Worm (Caenorhabditis elegans) whole organism, L4/young adult: ENCODE measurements around the gene epg-9.

Source experiments
- W03F9.2 ChIP-seq: fragments of 150-350 bp; optimal IDR thresholded peaks from 2 replicates; lab custom pipeline; 2014; ENCODE audit warnings: missing biosample characterization, missing genetic modification characterization
- dao-5 ChIP-seq: sonication (generic microtip); optimal IDR thresholded peaks from 2 replicates; lab custom pipeline; 2016; ENCODE audit warnings: missing genotype, missing genetic modification characterization, moderate library complexity, missing compliant biosample characterization
- him-1 ChIP-seq: sonication (generic microtip); optimal IDR thresholded peaks from 2 replicates; lab custom pipeline; 2016; ENCODE audit warnings: missing genotype, missing genetic modification reagents, missing genetic modification characterization, missing compliant biosample characterization

ce11 chrIV:2628171-2628570 lies 27.2 kb downstream of the epg-9 start, which contains the start of gene ngn-1:
- TF ChIP-seq dao-5 (tag; lab: Kevin White, UChicago) (no peak), him-1 (tag; lab: Kevin White, UChicago) (no peak), W03F9.2 (no peak)
